Worm (Caenorhabditis elegans): Measurements from ENCODE around the gene F14F8.9.

F14F8.9 gene

ce11 chrV:16648317-16649018 is 19.9 kb downstream of the F14F8.9 start, which contains the start of gene W06G6.20:
Gene W06G6.20 (minus strand): TSS chrV:16648367.
- TF ChIP-seq hmg-4 (GFP tag; optimal IDR thresholded peaks at IDR 0.05) (no peak), hmbx-1 (tag; optimal IDR thresholded peaks at IDR 0.05) (no peak), ceh-13 (GFP tag; optimal IDR thresholded peaks at IDR 0.05) (no peak), scrt-1 (GFP tag; IDR thresholded peaks at IDR 0.05) (no peak), pes-1 (GFP tag; IDR thresholded peaks at IDR 0.05) (no peak), flt-1 (GFP tag; IDR thresholded peaks at IDR 0.05) (no peak), hnd-1 (tag; optimal IDR thresholded peaks at IDR 0.05) (no peak), tbx-11 (GFP tag; IDR thresholded peaks at IDR 0.05) (no peak), sea-1 (GFP tag; conservative IDR thresholded peaks at IDR 0.05) (no peak), F13C5.2 (tag; optimal IDR thresholded peaks at IDR 0.05) (no peak), B0310.2 (tag; optimal IDR thresholded peaks at IDR 0.05) (no peak), ama-1 (optimal IDR thresholded peaks at IDR 0.05) (no peak), tra-4 (tag; optimal IDR thresholded peaks at IDR 0.05) (no peak), aly-1 (tag; optimal IDR thresholded peaks at IDR 0.05) (no peak), tbx-37 (GFP tag; conservative IDR thresholded peaks at IDR 0.05) (no peak), ets-7 (tag; optimal IDR thresholded peaks at IDR 0.05) (no peak), ceh-36 (tag; optimal IDR thresholded peaks at IDR 0.05) (no peak)

DNA sequence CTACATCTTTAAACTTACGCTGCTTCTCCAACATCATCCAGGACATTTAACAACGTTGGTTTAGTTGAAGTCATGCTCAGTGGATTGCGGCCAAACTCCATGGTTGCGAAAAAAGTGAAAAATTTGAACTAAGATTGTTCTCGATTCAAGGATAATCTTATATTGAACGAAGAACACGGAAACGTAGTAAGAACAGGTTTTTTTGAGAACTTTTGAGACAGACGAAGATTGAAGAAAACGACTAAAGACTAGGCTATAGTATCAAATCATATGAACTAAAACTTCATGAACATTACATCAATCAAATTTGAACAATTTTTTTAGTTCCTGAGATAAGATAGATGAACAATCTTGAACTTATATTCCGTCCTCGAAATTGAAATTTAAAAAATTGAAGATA is 21.3 kb downstream of the F14F8.9 start, which contains the start of gene W06G6.10:
Gene W06G6.10, minus strand, starts transcription at position 101 of the 400 bp plus-strand sequence.
- TF ChIP-seq tbx-11 (GFP tag; IDR thresholded peaks at IDR 0.05) (no peak), pes-1 (GFP tag; IDR thresholded peaks at IDR 0.05) (no peak), aly-1 (tag; optimal IDR thresholded peaks at IDR 0.05) (no peak), tra-4 (tag; optimal IDR thresholded peaks at IDR 0.05) (no peak), sea-1 (GFP tag; conservative IDR thresholded peaks at IDR 0.05) (no peak)

DNA sequence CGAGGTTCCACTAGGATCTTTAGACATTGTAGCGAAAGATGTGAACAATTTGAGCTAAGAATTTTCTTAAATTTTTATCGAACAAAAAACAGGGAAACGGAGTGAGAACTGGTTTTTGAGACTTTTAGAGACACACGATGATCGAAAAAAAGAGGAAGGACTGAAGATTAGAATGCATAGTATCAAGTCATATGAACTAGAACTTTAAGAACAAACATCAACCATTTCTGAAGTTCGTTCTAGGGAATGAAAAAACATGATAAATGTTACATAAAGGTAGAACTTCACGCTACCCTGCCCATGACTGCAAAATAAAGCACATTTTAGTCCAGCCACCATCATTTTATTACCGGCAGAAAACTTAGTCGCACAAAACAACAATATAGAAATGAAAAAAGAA is 22.0 kb downstream of the F14F8.9 start, which contains the start of gene W06G6.9:
Gene W06G6.9, minus strand, starts transcription at position 101 of the 400 bp plus-strand sequence.
- TF ChIP-seq sea-1 (GFP tag; conservative IDR thresholded peaks at IDR 0.05) (no peak), ama-1 (optimal IDR thresholded peaks at IDR 0.05) (no peak), ceh-36 (tag; optimal IDR thresholded peaks at IDR 0.05) (no peak), tra-4 (tag; optimal IDR thresholded peaks at IDR 0.05) (no peak), ets-7 (tag; optimal IDR thresholded peaks at IDR 0.05) (no peak), hnd-1 (tag; optimal IDR thresholded peaks at IDR 0.05) (no peak), hmbx-1 (tag; optimal IDR thresholded peaks at IDR 0.05) (no peak), B0310.2 (tag; optimal IDR thresholded peaks at IDR 0.05) (no peak), pes-1 (GFP tag; IDR thresholded peaks at IDR 0.05) (no peak)

ce11 chrV:16645201-16645940 is 23.0 kb downstream of the F14F8.9 start, which contains the start of gene W06G6.17:
Gene W06G6.17 (minus strand): TSS chrV:16645251.
- TF ChIP-seq ama-1 (optimal IDR thresholded peaks at IDR 0.05) (no peak), tbx-37 (GFP tag; conservative IDR thresholded peaks at IDR 0.05) (no peak), hmg-4 (GFP tag; optimal IDR thresholded peaks at IDR 0.05) (no peak), pes-1 (GFP tag; IDR thresholded peaks at IDR 0.05) (no peak), ceh-36 (tag; optimal IDR thresholded peaks at IDR 0.05) (no peak), tbx-11 (GFP tag; IDR thresholded peaks at IDR 0.05) (no peak), ceh-13 (GFP tag; optimal IDR thresholded peaks at IDR 0.05) (no peak), sea-1 (GFP tag; conservative IDR thresholded peaks at IDR 0.05) (no peak), hmbx-1 (tag; optimal IDR thresholded peaks at IDR 0.05) (no peak), ets-7 (tag; optimal IDR thresholded peaks at IDR 0.05) (no peak), tra-4 (tag; optimal IDR thresholded peaks at IDR 0.05) (no peak), flt-1 (GFP tag; IDR thresholded peaks at IDR 0.05) (no peak), B0310.2 (tag; optimal IDR thresholded peaks at IDR 0.05) (no peak), aly-1 (tag; optimal IDR thresholded peaks at IDR 0.05) (no peak)

- TF ChIP-seq B0310.2 (tag; optimal IDR thresholded peaks at IDR 0.05) (no peak), scrt-1 (GFP tag; IDR thresholded peaks at IDR 0.05) (no peak), pes-1 (GFP tag; IDR thresholded peaks at IDR 0.05) (no peak), ets-7 (tag; optimal IDR thresholded peaks at IDR 0.05) (no peak), flt-1 (GFP tag; IDR thresholded peaks at IDR 0.05) (no peak), hnd-1 (tag; optimal IDR thresholded peaks at IDR 0.05) (no peak), tbx-37 (GFP tag; conservative IDR thresholded peaks at IDR 0.05) (no peak), tra-4 (tag; optimal IDR thresholded peaks at IDR 0.05) (no peak), ceh-36 (tag; optimal IDR thresholded peaks at IDR 0.05) (no peak), F13C5.2 (tag; optimal IDR thresholded peaks at IDR 0.05) (no peak), ama-1 (optimal IDR thresholded peaks at IDR 0.05) (no peak), hmbx-1 (tag; optimal IDR thresholded peaks at IDR 0.05) (no peak), ceh-13 (GFP tag; optimal IDR thresholded peaks at IDR 0.05) (no peak)
These were observed 24.8 kb downstream of the F14F8.9 start, which contains the start of gene srw-77 for ce11 chrV:16643558-16643957. Gene srw-77 (minus strand): TSS chrV:16643658.

DNA sequence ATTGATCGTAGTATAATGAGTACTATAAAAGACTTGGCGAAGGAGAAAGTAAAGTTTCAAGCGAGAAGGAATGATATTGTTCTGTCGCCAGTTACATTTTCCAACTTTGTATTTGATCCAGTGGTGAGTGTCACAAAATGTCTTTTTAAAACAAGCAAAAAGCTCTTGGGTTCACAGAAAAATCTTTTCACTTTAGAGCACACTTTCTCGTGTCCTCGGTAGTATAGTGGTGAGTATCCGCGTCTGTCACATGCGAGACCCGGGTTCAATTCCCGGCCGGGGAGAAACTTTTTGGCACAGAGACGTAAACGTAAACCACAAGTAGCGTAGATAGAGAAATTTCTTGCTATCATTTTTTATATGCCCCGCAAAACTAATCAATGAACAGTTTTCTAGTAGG is 28.0 kb downstream of the F14F8.9 start:
- TF ChIP-seq ceh-36 (tag; optimal IDR thresholded peaks at IDR 0.05) = no peak
- TF ChIP-seq ceh-13 (GFP tag; optimal IDR thresholded peaks at IDR 0.05) = no peak
- TF ChIP-seq tra-4 (tag; optimal IDR thresholded peaks at IDR 0.05) = no peak
- no peak for TF ChIP-seq sea-1 (GFP tag; conservative IDR thresholded peaks at IDR 0.05)
- no peak for TF ChIP-seq aly-1 (tag; optimal IDR thresholded peaks at IDR 0.05)
- no peak for TF ChIP-seq pes-1 (GFP tag; IDR thresholded peaks at IDR 0.05)
- TF ChIP-seq B0310.2 (tag; optimal IDR thresholded peaks at IDR 0.05) = no peak
- no peak for TF ChIP-seq scrt-1 (GFP tag; IDR thresholded peaks at IDR 0.05)
- no peak for TF ChIP-seq hmg-4 (GFP tag; optimal IDR thresholded peaks at IDR 0.05)
- TF ChIP-seq tbx-11 (GFP tag; IDR thresholded peaks at IDR 0.05) = no peak
- no peak for TF ChIP-seq tbx-37 (GFP tag; conservative IDR thresholded peaks at IDR 0.05)
- no peak for TF ChIP-seq hnd-1 (tag; optimal IDR thresholded peaks at IDR 0.05)
- no peak for TF ChIP-seq F13C5.2 (tag; optimal IDR thresholded peaks at IDR 0.05)
- no peak for TF ChIP-seq hmbx-1 (tag; optimal IDR thresholded peaks at IDR 0.05)
- TF ChIP-seq flt-1 (GFP tag; IDR thresholded peaks at IDR 0.05) = no peak
- no peak for TF ChIP-seq ets-7 (tag; optimal IDR thresholded peaks at IDR 0.05)

All from whole organism, early embryonic.